Comparison of ENCODE assay signal across 1 fruit fly cellular context in genomic region chr3L:3952468-3952867, dm6.
TF ChIP-seq lines count a peak whose summit lies in the region.

TSS of gene CG14984 (minus strand) at chr3L:3952550.

TF ChIP-seq in whole organism, embryonic, 481 proteins besides CTCF, POLR2A, EP300 and RAD21 (continued from another document and continues in another):
- TF ChIP-seq GATAe (GFP tag; conservative IDR thresholded peaks at IDR 0.05; lab: Robert Waterston, UW) (no peak), bbx (GFP tag; IDR thresholded peaks at IDR 0.05; lab: Robert Waterston, UW; ENCODE audit: partially characterized antibody) (no peak), YL-1 (GFP tag; optimal IDR thresholded peaks at IDR 0.05; lab: Kevin White, UChicago) (no peak), Doc3 (GFP tag; IDR thresholded peaks at IDR 0.05; lab: Robert Waterston, UW; ENCODE audit: partially characterized antibody) (no peak), gcm2 (GFP tag; optimal IDR thresholded peaks at IDR 0.05; lab: Kevin White, UChicago) (no peak), CG12769 (tag; optimal IDR thresholded peaks at IDR 0.05; lab: Kevin White, UChicago) (no peak), Hr3 (GFP tag; optimal IDR thresholded peaks at IDR 0.05; lab: Kevin White, UChicago) (no peak), lbe (GFP tag; optimal IDR thresholded peaks at IDR 0.05; lab: Kevin White, UChicago) (peak; percentile 67), shn (GFP tag; optimal IDR thresholded peaks at IDR 0.05; lab: Kevin White, UChicago) (peak; percentile 16), Dp (GFP tag; optimal IDR thresholded peaks at IDR 0.05; lab: Kevin White, UChicago) (no peak), CG2678 (tag; optimal IDR thresholded peaks at IDR 0.05; lab: Kevin White, UChicago) (peak; percentile 70), Camta (GFP tag; optimal IDR thresholded peaks at IDR 0.05; lab: Kevin White, UChicago) (no peak), CG14441 (GFP tag; IDR thresholded peaks at IDR 0.05; lab: Robert Waterston, UW) (0 out of 2 replicates have a peak, but pooled peaks have one; percentile 16), Abd-B (GFP tag; optimal IDR thresholded peaks at IDR 0.05; lab: Kevin White, UChicago) (no peak), D (optimal IDR thresholded peaks at IDR 0.05; lab: Kevin White, UChicago) (no peak), D (GFP tag; optimal IDR thresholded peaks at IDR 0.05; lab: Kevin White, UChicago) (no peak), Eip74EF (GFP tag; optimal IDR thresholded peaks at IDR 0.05; lab: Kevin White, UChicago) (no peak), exex (tag; optimal IDR thresholded peaks at IDR 0.05; lab: Kevin White, UChicago) (no peak), fd96Cb (tag; optimal IDR thresholded peaks at IDR 0.05; lab: Kevin White, UChicago) (peak; percentile 16), Trl (optimal IDR thresholded peaks at IDR 0.05; lab: Kevin White, UChicago) (no peak), Trl (GFP tag; optimal IDR thresholded peaks at IDR 0.05; lab: Kevin White, UChicago) (no peak), CG17568 (GFP tag; optimal IDR thresholded peaks at IDR 0.05; lab: Kevin White, UChicago) (no peak), CG2875 (GFP tag; optimal IDR thresholded peaks at IDR 0.05; lab: Kevin White, UChicago) (no peak), corto (GFP tag; optimal IDR thresholded peaks at IDR 0.05; lab: Kevin White, UChicago) (no peak), CG3065 (GFP tag; optimal IDR thresholded peaks at IDR 0.05; lab: Kevin White, UChicago) (no peak), Scr (GFP tag; IDR thresholded peaks at IDR 0.05; lab: Robert Waterston, UW; ENCODE audit: partially characterized antibody) (no peak), al (GFP tag; IDR thresholded peaks at IDR 0.05; lab: Robert Waterston, UW) (peak; percentile 82), repo (GFP tag; optimal IDR thresholded peaks at IDR 0.05; lab: Kevin White, UChicago) (peak; percentile 1), fru (optimal IDR thresholded peaks at IDR 0.05; lab: Kevin White, UChicago) (no peak), Ssrp (tag; optimal IDR thresholded peaks at IDR 0.05; lab: Kevin White, UChicago) (no peak), sob (GFP tag; IDR thresholded peaks at IDR 0.05; lab: Robert Waterston, UW) (peak; percentile 72), D19A (tag; optimal IDR thresholded peaks at IDR 0.05; lab: Kevin White, UChicago) (no peak), CG17186 (GFP tag; optimal IDR thresholded peaks at IDR 0.05; lab: Kevin White, UChicago) (no peak), wdn (GFP tag; IDR thresholded peaks at IDR 0.05; lab: Robert Waterston, UW) (peak; percentile 56; the same call in 1 of the 2 replicates), CG31388 (GFP tag; optimal IDR thresholded peaks at IDR 0.05; lab: Kevin White, UChicago) (peak; percentile 4), org-1 (GFP tag; optimal IDR thresholded peaks at IDR 0.05; lab: Kevin White, UChicago) (peak; percentile 4), mam (GFP tag; optimal IDR thresholded peaks at IDR 0.05; lab: Kevin White, UChicago) (peak; percentile 49), CG8089 (GFP tag; optimal IDR thresholded peaks at IDR 0.05; lab: Kevin White, UChicago) (no peak), CG9817 (tag; optimal IDR thresholded peaks at IDR 0.05; lab: Kevin White, UChicago) (peak; percentile 19), CG3163 (GFP tag; optimal IDR thresholded peaks at IDR 0.05; lab: Kevin White, UChicago) (no peak), CG32767 (GFP tag; IDR thresholded peaks at IDR 0.05; lab: Robert Waterston, UW) (no peak), crc (GFP tag; optimal IDR thresholded peaks at IDR 0.05; lab: Kevin White, UChicago) (no peak), hth (optimal IDR thresholded peaks at IDR 0.05; lab: Kevin White, UChicago) (no peak), Gsc (GFP tag; IDR thresholded peaks at IDR 0.05; lab: Robert Waterston, UW) (no peak), CoRest (tag; optimal IDR thresholded peaks at IDR 0.05; lab: Kevin White, UChicago) (peak; percentile 20), Bteb2 (GFP tag; optimal IDR thresholded peaks at IDR 0.05; lab: Kevin White, UChicago) (peak; percentile 20), CG1024 (GFP tag; IDR thresholded peaks at IDR 0.05; lab: Robert Waterston, UW) (no peak), Vsx1 (GFP tag; optimal IDR thresholded peaks at IDR 0.05; lab: Kevin White, UChicago) (no peak), tin (GFP tag; optimal IDR thresholded peaks at IDR 0.05; lab: Kevin White, UChicago) (peak; percentile 33), vfl (GFP tag; optimal IDR thresholded peaks at IDR 0.05; lab: Kevin White, UChicago) (no peak), NC2α (GFP tag; optimal IDR thresholded peaks at IDR 0.05; lab: Kevin White, UChicago) (no peak), Blimp-1 (GFP tag; optimal IDR thresholded peaks at IDR 0.05; lab: Kevin White, UChicago) (peak; percentile 21), CG16779 (GFP tag; IDR thresholded peaks at IDR 0.05; lab: Robert Waterston, UW) (no peak), CG1792 (GFP tag; optimal IDR thresholded peaks at IDR 0.05; lab: Kevin White, UChicago) (peak; percentile 23), HmgZ (tag; optimal IDR thresholded peaks at IDR 0.05; lab: Kevin White, UChicago) (no peak), CG6689 (GFP tag; IDR thresholded peaks at IDR 0.05; lab: Robert Waterston, UW) (peak; percentile 51), Oli (tag; optimal IDR thresholded peaks at IDR 0.05; lab: Kevin White, UChicago) (no peak), ab (GFP tag; optimal IDR thresholded peaks at IDR 0.05; lab: Kevin White, UChicago) (no peak), dmrt99B (tag; optimal IDR thresholded peaks at IDR 0.05; lab: Kevin White, UChicago) (peak; percentile 28), CG31224 (GFP tag; IDR thresholded peaks at IDR 0.05; lab: Robert Waterston, UW) (peak; percentile 59), B-H1 (GFP tag; IDR thresholded peaks at IDR 0.05; lab: Robert Waterston, UW) (peak; percentile 27; the same call in 1 of the 3 replicates), stwl (tag; optimal IDR thresholded peaks at IDR 0.05; lab: Kevin White, UChicago) (no peak), seq (GFP tag; IDR thresholded peaks at IDR 0.05; lab: Robert Waterston, UW) (no peak), chn (GFP tag; optimal IDR thresholded peaks at IDR 0.05; lab: Kevin White, UChicago) (no peak), schlank (tag; optimal IDR thresholded peaks at IDR 0.05; lab: Kevin White, UChicago) (no peak), insv (GFP tag; optimal IDR thresholded peaks at IDR 0.05; lab: Kevin White, UChicago) (no peak), TFAM (GFP tag; optimal IDR thresholded peaks at IDR 0.05; lab: Kevin White, UChicago) (no peak), rib (GFP tag; IDR thresholded peaks at IDR 0.05; lab: Robert Waterston, UW) (no peak), CG5245 (GFP tag; optimal IDR thresholded peaks at IDR 0.05; lab: Kevin White, UChicago) (no peak), CG2120 (GFP tag; optimal IDR thresholded peaks at IDR 0.05; lab: Kevin White, UChicago) (peak; percentile 71), HLH3B (GFP tag; IDR thresholded peaks at IDR 0.05; lab: Robert Waterston, UW) (no peak), fd64A (GFP tag; optimal IDR thresholded peaks at IDR 0.05; lab: Kevin White, UChicago) (no peak), tap (tag; optimal IDR thresholded peaks at IDR 0.05; lab: Kevin White, UChicago) (no peak), CG8388 (GFP tag; optimal IDR thresholded peaks at IDR 0.05; lab: Kevin White, UChicago) (no peak), CG17612 (GFP tag; IDR thresholded peaks at IDR 0.05; lab: Robert Waterston, UW) (no peak), CG4854 (GFP tag; optimal IDR thresholded peaks at IDR 0.05; lab: Kevin White, UChicago) (no peak), CG30020 (tag; optimal IDR thresholded peaks at IDR 0.05; lab: Kevin White, UChicago) (no peak), Xrp1 (GFP tag; IDR thresholded peaks at IDR 0.05; lab: Robert Waterston, UW) (peak; percentile 34; the same call in 1 of the 2 replicates), Ets65A (GFP tag; lab: Kevin White, UChicago) (peak; percentile 92), CG9437 (GFP tag; optimal IDR thresholded peaks at IDR 0.05; lab: Kevin White, UChicago) (no peak), E2f2 (GFP tag; IDR thresholded peaks at IDR 0.05; lab: Robert Waterston, UW) (no peak; the same call in 1 of the 2 replicates), Usf (GFP tag; optimal IDR thresholded peaks at IDR 0.05; lab: Kevin White, UChicago) (no peak), CG13296 (GFP tag; optimal IDR thresholded peaks at IDR 0.05; lab: Kevin White, UChicago) (peak; percentile 11), nerfin-1 (tag; optimal IDR thresholded peaks at IDR 0.05; lab: Kevin White, UChicago) (no peak), dimm (GFP tag; IDR thresholded peaks at IDR 0.05; lab: Robert Waterston, UW) (no peak), fd3F (GFP tag; optimal IDR thresholded peaks at IDR 0.05; lab: Kevin White, UChicago) (no peak), kay (GFP tag; optimal IDR thresholded peaks at IDR 0.05; lab: Kevin White, UChicago) (no peak), Dad (GFP tag; optimal IDR thresholded peaks at IDR 0.05; lab: Kevin White, UChicago) (peak; percentile 45), sna (GFP tag; IDR thresholded peaks at IDR 0.05; lab: Robert Waterston, UW; ENCODE audit: partially characterized antibody) (no peak), CG1602 (GFP tag; optimal IDR thresholded peaks at IDR 0.05; lab: Kevin White, UChicago) (no peak), dan (GFP tag; IDR thresholded peaks at IDR 0.05; lab: Robert Waterston, UW) (no peak), Dbx (GFP tag; IDR thresholded peaks at IDR 0.05; lab: Robert Waterston, UW) (peak; percentile 79), CG10267 (tag; optimal IDR thresholded peaks at IDR 0.05; lab: Kevin White, UChicago) (peak; percentile 18), Six4 (GFP tag; optimal IDR thresholded peaks at IDR 0.05; lab: Kevin White, UChicago) (peak; percentile 12), ase (GFP tag; IDR thresholded peaks at IDR 0.05; lab: Robert Waterston, UW) (no peak; the same call in 2 of the 3 replicates), gcm (GFP tag; optimal IDR thresholded peaks at IDR 0.05; lab: Kevin White, UChicago) (no peak), PHDP (tag; optimal IDR thresholded peaks at IDR 0.05; lab: Kevin White, UChicago) (peak; percentile 31), Tbp (GFP tag; optimal IDR thresholded peaks at IDR 0.05; lab: Kevin White, UChicago) (no peak), Max (GFP tag; optimal IDR thresholded peaks at IDR 0.05; lab: Kevin White, UChicago) (peak; percentile 39), CG11504 (tag; optimal IDR thresholded peaks at IDR 0.05; lab: Kevin White, UChicago) (peak; percentile 57), phol (tag; optimal IDR thresholded peaks at IDR 0.05; lab: Kevin White, UChicago) (peak; percentile 30), CG2712 (tag; optimal IDR thresholded peaks at IDR 0.05; lab: Kevin White, UChicago) (peak; percentile 26), Bdp1 (GFP tag; optimal IDR thresholded peaks at IDR 0.05; lab: Kevin White, UChicago) (no peak), crol (GFP tag; IDR thresholded peaks at IDR 0.05; lab: Robert Waterston, UW) (no peak), Opbp (GFP tag; IDR thresholded peaks at IDR 0.05; lab: Robert Waterston, UW; ENCODE audit: partially characterized antibody) (no peak), CHES-1-like (GFP tag; optimal IDR thresholded peaks at IDR 0.05; lab: Kevin White, UChicago) (no peak), en (GFP tag; optimal IDR thresholded peaks at IDR 0.05; lab: Kevin White, UChicago) (no peak), CG15479 (GFP tag; optimal IDR thresholded peaks at IDR 0.05; lab: Kevin White, UChicago) (no peak), ttk (GFP tag; IDR thresholded peaks at IDR 0.05; lab: Robert Waterston, UW) (no peak), ap (GFP tag; IDR thresholded peaks at IDR 0.05; lab: Robert Waterston, UW) (no peak), Deaf1 (tag; optimal IDR thresholded peaks at IDR 0.05; lab: Kevin White, UChicago) (peak; percentile 24), h (optimal IDR thresholded peaks at IDR 0.05; lab: Kevin White, UChicago) (no peak), gem (tag; optimal IDR thresholded peaks at IDR 0.05; lab: Kevin White, UChicago) (peak; percentile 38), disco-r (GFP tag; optimal IDR thresholded peaks at IDR 0.05; lab: Kevin White, UChicago) (no peak), kni (GFP tag; optimal IDR thresholded peaks at IDR 0.05; lab: Kevin White, UChicago) (no peak), so (GFP tag; IDR thresholded peaks at IDR 0.05; lab: Robert Waterston, UW) (no peak), Taf1 (GFP tag; IDR thresholded peaks at IDR 0.05; lab: Robert Waterston, UW) (peak; percentile 45; the same call in 1 of the 2 replicates), Hr78 (GFP tag; optimal IDR thresholded peaks at IDR 0.05; lab: Kevin White, UChicago) (no peak), CG6175 (GFP tag; IDR thresholded peaks at IDR 0.05; lab: Robert Waterston, UW) (no peak), CG15011 (GFP tag; optimal IDR thresholded peaks at IDR 0.05; lab: Kevin White, UChicago) (peak; percentile 44), CG31365 (tag; optimal IDR thresholded peaks at IDR 0.05; lab: Kevin White, UChicago) (no peak), CrebB (tag; optimal IDR thresholded peaks at IDR 0.05; lab: Kevin White, UChicago) (no peak), Poxn (GFP tag; IDR thresholded peaks at IDR 0.05; lab: Robert Waterston, UW) (no peak), lab (GFP tag; optimal IDR thresholded peaks at IDR 0.05; lab: Kevin White, UChicago) (peak; percentile 73), BEAF-32 (GFP tag; optimal IDR thresholded peaks at IDR 0.05; lab: Kevin White, UChicago) (no peak), Ptx1 (GFP tag; IDR thresholded peaks at IDR 0.05; lab: Robert Waterston, UW) (peak; percentile 42; the same call in 1 of the 2 replicates), usp (GFP tag; optimal IDR thresholded peaks at IDR 0.05; lab: Kevin White, UChicago) (no peak), CG13287 (GFP tag; IDR thresholded peaks at IDR 0.05; lab: Robert Waterston, UW; ENCODE audit: partially characterized antibody) (no peak), abd-A (tag; optimal IDR thresholded peaks at IDR 0.05; lab: Kevin White, UChicago) (no peak), Stat92E (GFP tag; optimal IDR thresholded peaks at IDR 0.05; lab: Kevin White, UChicago) (no peak), klu (GFP tag; IDR thresholded peaks at IDR 0.05; lab: Robert Waterston, UW) (peak; percentile 61), gce (GFP tag; IDR thresholded peaks at IDR 0.05; lab: Robert Waterston, UW) (no peak), Sry-β (GFP tag; optimal IDR thresholded peaks at IDR 0.05; lab: Kevin White, UChicago) (no peak), CG10959 (GFP tag; IDR thresholded peaks at IDR 0.05; lab: Robert Waterston, UW) (no peak), E2f1 (GFP tag; IDR thresholded peaks at IDR 0.05; lab: Robert Waterston, UW) (0 out of 2 replicates have a peak, but pooled peaks have one; percentile 31), CG32772 (GFP tag; IDR thresholded peaks at IDR 0.05; lab: Robert Waterston, UW) (peak; percentile 46; the same call in 1 of the 2 replicates), zen (tag; optimal IDR thresholded peaks at IDR 0.05; lab: Kevin White, UChicago) (no peak), CG12236 (GFP tag; optimal IDR thresholded peaks at IDR 0.05; lab: Kevin White, UChicago) (no peak)
